Worm (Caenorhabditis elegans): ENCODE data around the gene kqt-3.

- no peak for TF ChIP-seq ref-2 (tag; optimal IDR thresholded peaks at IDR 0.05)
- TF ChIP-seq elt-2 (tag; optimal IDR thresholded peaks at IDR 0.05), result no peak
- TF ChIP-seq pag-3 (tag; optimal IDR thresholded peaks at IDR 0.05; ENCODE audit: borderline replicate concordance), result no peak
- TF ChIP-seq tbx-2 (tag; optimal IDR thresholded peaks at IDR 0.05), result no peak
- TF ChIP-seq ceh-45 (GFP tag; IDR thresholded peaks at IDR 0.05), result no peak
- TF ChIP-seq K09A11.1 (tag; optimal IDR thresholded peaks at IDR 0.05; ENCODE audit: insufficient read depth), result no peak
- TF ChIP-seq pax-1 (tag; optimal IDR thresholded peaks at IDR 0.05), result no peak
- TF ChIP-seq unc-42 (tag; optimal IDR thresholded peaks at IDR 0.05), result no peak
- no peak for TF ChIP-seq lin-11 (tag; optimal IDR thresholded peaks at IDR 0.05)
These were observed 62.0 kb downstream of the kqt-3 start, which contains the start of gene arrd-13 for ce11 chrII:13758108-13758507.

Data from whole organism, late embryonic.